Fruit fly (Drosophila melanogaster) whole organism, embryonic: Measurements from ENCODE around the gene Frmd5.

Experiments
- CG11247 ChIP-seq: fragments of 200-800 bp; sonication (Bioruptor generic); IDR thresholded peaks from 2 replicates; pipeline ENCODE4 v1.3.6; 2022; ENCODE audit warnings: missing biosample characterization, missing genetic modification characterization
- CG30020 ChIP-seq: fragments of 200-800 bp; optimal IDR thresholded peaks from 2 replicates; lab custom pipeline; 2019; ENCODE audit warnings: missing biosample characterization, mild to moderate bottlenecking, missing genetic modification characterization, moderate library complexity
- CG7963 ChIP-seq: fragments of 200-800 bp; sonication (Bioruptor generic); IDR thresholded peaks from 3 replicates; pipeline ENCODE4 v1.3.6; 2022; ENCODE audit warnings: missing biosample characterization, missing genetic modification characterization; ENCODE audit not compliant: partially characterized antibody
- prd ChIP-seq, 3 experiments: fragments of >200 bp in 2 of 3; fragments of 200-800 bp in 1 of 3; sonication (Bioruptor generic) in 1 of 3; optimal IDR thresholded peaks in 2 of 3; IDR thresholded peaks in 1 of 3; 2 replicates in 2 of 3; 3 replicates in 1 of 3; pipeline versions ENCODE4 v1.3.6 to Lab custom; 2017 to 2022; ENCODE audit warnings: missing biosample characterization in 1 of 3, missing genetic modification characterization in 1 of 3
- tap ChIP-seq: fragments of 200-800 bp; optimal IDR thresholded peaks from 3 replicates; lab custom pipeline; 2019; ENCODE audit warnings: missing biosample characterization, mild to moderate bottlenecking, missing genetic modification characterization, moderate library complexity

dm6 chr2L:10344029-10344606 lies at the start of gene Frmd5:
- no peak for TF ChIP-seq CG30020 (tag; lab: Kevin White, UChicago)
- no peak for TF ChIP-seq prd (optimal IDR thresholded peaks at IDR 0.05; lab: Kevin White, UChicago)
- TF ChIP-seq prd (GFP tag; IDR thresholded peaks at IDR 0.05; lab: Robert Waterston, UW), result no peak
- no peak for TF ChIP-seq tap
- TF ChIP-seq CG11247 (GFP tag; lab: Robert Waterston, UW), result no peak
- TF ChIP-seq CG7963, result no peak; the same call in 2 of the 3 replicates
